Fruit fly (Drosophila melanogaster) whole organism, embryonic: Measurements from ENCODE around the gene CG15449.

Experiments used
- Atf6 ChIP-seq: fragments of 200-800 bp; sonication (Bioruptor generic); IDR thresholded peaks from 2 replicates; pipeline ENCODE4 v1.3.6; 2022; ENCODE audit warnings: missing biosample characterization, missing genetic modification characterization
- BEAF-32 ChIP-seq: fragments of 200-800 bp; sonication (Bioruptor generic); optimal IDR thresholded peaks from 3 replicates; lab custom pipeline; 2017; ENCODE audit warnings: missing biosample characterization, missing genetic modification characterization, mild to moderate bottlenecking, moderate library complexity, missing genetic modification reagents
- Bdp1 ChIP-seq: fragments of 200-800 bp; sonication (Bioruptor generic); optimal IDR thresholded peaks from 3 replicates; lab custom pipeline; 2016; ENCODE audit warnings: missing biosample characterization, missing genetic modification characterization
- CG10462 ChIP-seq: fragments of 200-800 bp; sonication (Bioruptor generic); optimal IDR thresholded peaks from 2 replicates; lab custom pipeline; 2016; ENCODE audit warnings: missing biosample characterization, missing genetic modification characterization
- CG10979 ChIP-seq: fragments of 200-800 bp; sonication (Bioruptor generic); optimal IDR thresholded peaks from 2 replicates; lab custom pipeline; 2018; ENCODE audit warnings: missing biosample characterization, mild to moderate bottlenecking, missing genetic modification characterization, moderate library complexity
- CG12071 ChIP-seq: fragments of 200-800 bp; sonication (Bioruptor generic); optimal IDR thresholded peaks from 3 replicates; lab custom pipeline; 2018; ENCODE audit warnings: missing biosample characterization, mild to moderate bottlenecking, missing genetic modification characterization
- CG12299 ChIP-seq: fragments of 200-800 bp; sonication (Bioruptor generic); optimal IDR thresholded peaks from 2 replicates; lab custom pipeline; 2018; ENCODE audit warnings: missing biosample characterization, mild to moderate bottlenecking, missing genetic modification characterization
- CG12942 ChIP-seq: fragments of 200-800 bp; sonication (Bioruptor generic); optimal IDR thresholded peaks from 3 replicates; lab custom pipeline; 2016; ENCODE audit warnings: missing biosample characterization, missing genetic modification characterization
- CG1647 ChIP-seq: fragments of 200-800 bp; sonication (Bioruptor generic); optimal IDR thresholded peaks from 3 replicates; lab custom pipeline; 2016; ENCODE audit warnings: missing biosample characterization, missing genetic modification characterization
- CG17829 ChIP-seq: fragments of 200-800 bp; optimal IDR thresholded peaks from 2 replicates; lab custom pipeline; 2019; ENCODE audit warnings: missing biosample characterization, mild to moderate bottlenecking, missing genetic modification characterization, moderate library complexity
- CG18764 ChIP-seq: fragments of 200-800 bp; sonication (Bioruptor generic); optimal IDR thresholded peaks from 3 replicates; lab custom pipeline; 2016; ENCODE audit warnings: missing biosample characterization, missing genetic modification characterization
- CG2875 ChIP-seq: fragments of 200-800 bp; sonication (Bioruptor generic); optimal IDR thresholded peaks from 2 replicates; lab custom pipeline; 2017; ENCODE audit warnings: missing biosample characterization, mild to moderate bottlenecking, missing genetic modification characterization, missing genetic modification reagents
- CG6254 ChIP-seq: fragments of 200-800 bp; sonication (Bioruptor generic); optimal IDR thresholded peaks from 3 replicates; lab custom pipeline; 2017; ENCODE audit warnings: mild to moderate bottlenecking, missing biosample characterization, missing genetic modification reagents, missing genetic modification characterization
- CG6791 ChIP-seq: fragments of 200-800 bp; sonication (Bioruptor generic); IDR thresholded peaks from 3 replicates; pipeline ENCODE4 v1.3.6; 2022; ENCODE audit warnings: missing biosample characterization, missing genetic modification characterization; ENCODE audit not compliant: partially characterized antibody
- CG7271 ChIP-seq: fragments of 200-800 bp; sonication (Bioruptor generic); optimal IDR thresholded peaks from 2 replicates; lab custom pipeline; 2018; ENCODE audit warnings: missing biosample characterization, mild to moderate bottlenecking, missing genetic modification characterization, moderate library complexity
- CG7839 ChIP-seq: fragments of 200-800 bp; sonication (Bioruptor generic); optimal IDR thresholded peaks from 3 replicates; lab custom pipeline; 2018; ENCODE audit warnings: missing biosample characterization, mild to moderate bottlenecking, missing genetic modification characterization, moderate library complexity
- CG7987 ChIP-seq: fragments of 200-800 bp; sonication (Bioruptor generic); optimal IDR thresholded peaks from 2 replicates; lab custom pipeline; 2018; ENCODE audit warnings: missing biosample characterization, mild to moderate bottlenecking, missing genetic modification characterization, moderate library complexity
- CG9437 ChIP-seq: fragments of 200-800 bp; sonication (Bioruptor generic); optimal IDR thresholded peaks from 2 replicates; lab custom pipeline; 2018; ENCODE audit warnings: missing biosample characterization, mild to moderate bottlenecking, missing genetic modification characterization
- CG9817 ChIP-seq: fragments of 200-800 bp; sonication (Bioruptor generic); optimal IDR thresholded peaks from 2 replicates; lab custom pipeline; 2018; ENCODE audit warnings: missing biosample characterization, mild to moderate bottlenecking, missing genetic modification characterization, moderate library complexity
- CrebB ChIP-seq: fragments of 200-800 bp; sonication (Bioruptor generic); optimal IDR thresholded peaks from 3 replicates; lab custom pipeline; 2018; ENCODE audit warnings: missing biosample characterization, mild to moderate bottlenecking, missing genetic modification characterization
- Dip2 ChIP-seq: fragments of 200-800 bp; sonication (Bioruptor generic); IDR thresholded peaks from 2 replicates; pipeline ENCODE4 v1.3.6; 2022; ENCODE audit warnings: missing biosample characterization, missing genetic modification characterization
- Doc2 ChIP-seq: fragments of 200-800 bp; sonication (Bioruptor generic); IDR thresholded peaks from 2 replicates; pipeline ENCODE4 v1.3.6; 2022; ENCODE audit warnings: missing biosample characterization, missing genetic modification characterization
- E2f1 ChIP-seq: fragments of 200-800 bp; sonication (Bioruptor generic); IDR thresholded peaks from 2 replicates; pipeline ENCODE4 v1.3.6; 2022; ENCODE audit warnings: missing biosample characterization, missing genetic modification characterization
- GATAe ChIP-seq: fragments of 200-800 bp; sonication (Bioruptor generic); conservative IDR thresholded peaks from 2 replicates; pipeline ENCODE4 v1.3.6; 2022; ENCODE audit warnings: missing biosample characterization, missing genetic modification characterization
- H15 ChIP-seq: fragments of 200-800 bp; sonication (Bioruptor generic); IDR thresholded peaks from 3 replicates; pipeline ENCODE4 v1.3.6; 2022; ENCODE audit warnings: missing biosample characterization, missing genetic modification characterization
- H2.0 ChIP-seq: fragments of 200-800 bp; sonication (Bioruptor generic); IDR thresholded peaks from 2 replicates; pipeline ENCODE4 v1.3.6; 2022; ENCODE audit warnings: missing biosample characterization, missing genetic modification characterization
- Hmr ChIP-seq: fragments of 200-800 bp; sonication (Bioruptor generic); optimal IDR thresholded peaks from 3 replicates; lab custom pipeline; 2017; ENCODE audit warnings: mild to moderate bottlenecking, missing biosample characterization, missing genetic modification reagents, missing genetic modification characterization
- Hmx ChIP-seq: fragments of 200-800 bp; sonication (Bioruptor generic); optimal IDR thresholded peaks from 2 replicates; lab custom pipeline; 2016; ENCODE audit warnings: missing biosample characterization, missing genetic modification characterization
- Neu2 ChIP-seq: fragments of 200-800 bp; sonication (Bioruptor generic); optimal IDR thresholded peaks from 3 replicates; lab custom pipeline; 2016; ENCODE audit warnings: missing biosample characterization, missing genetic modification characterization, borderline replicate concordance
- Oli ChIP-seq: fragments of 200-800 bp; sonication (Bioruptor generic); optimal IDR thresholded peaks from 2 replicates; lab custom pipeline; 2018; ENCODE audit warnings: missing biosample characterization, mild to moderate bottlenecking, missing genetic modification characterization, moderate library complexity
- PHDP ChIP-seq: fragments of 200-800 bp; sonication (Bioruptor generic); optimal IDR thresholded peaks from 3 replicates; lab custom pipeline; 2018; ENCODE audit warnings: missing biosample characterization, mild to moderate bottlenecking, missing genetic modification characterization, moderate library complexity
- Stat92E ChIP-seq, 3 experiments: fragments of >200 bp in 2 of 3; fragments of 200-800 bp in 1 of 3; sonication (Bioruptor generic) in 1 of 3; optimal IDR thresholded peaks; 2 replicates each; lab custom pipeline; 2017 to 2019; ENCODE audit warnings: missing biosample characterization in 3 of 3, missing genetic modification characterization in 3 of 3, mild to moderate bottlenecking in 1 of 3, moderate library complexity in 1 of 3
- Taf1 ChIP-seq: fragments of 200-800 bp; sonication (Bioruptor generic); IDR thresholded peaks from 2 replicates; pipeline ENCODE4 v1.3.6; 2022; ENCODE audit warnings: missing biosample characterization, missing genetic modification characterization
- Tbp ChIP-seq: fragments of >200 bp; optimal IDR thresholded peaks from 2 replicates; lab custom pipeline; 2018; ENCODE audit warnings: missing biosample characterization, missing genetic modification characterization
- al ChIP-seq: fragments of 200-800 bp; sonication (Bioruptor generic); IDR thresholded peaks from 2 replicates; pipeline ENCODE4 v1.3.6; 2022; ENCODE audit warnings: missing biosample characterization, missing genetic modification characterization
- ase ChIP-seq: fragments of 200-800 bp; sonication (Bioruptor generic); IDR thresholded peaks from 3 replicates; pipeline ENCODE4 v1.3.6; 2022; ENCODE audit warnings: missing biosample characterization, missing genetic modification characterization
- bsh ChIP-seq, 2 experiments: fragments of 200-800 bp; sonication (Bioruptor generic); optimal IDR thresholded peaks; 2 replicates each; lab custom pipeline; 2017 to 2018; ENCODE audit warnings: mild to moderate bottlenecking in 2 of 2, missing biosample characterization in 2 of 2, missing genetic modification characterization in 2 of 2, moderate library complexity in 1 of 2
- cato ChIP-seq: fragments of 200-800 bp; sonication (Bioruptor generic); optimal IDR thresholded peaks from 2 replicates; lab custom pipeline; 2016; ENCODE audit warnings: missing biosample characterization, missing genetic modification characterization, borderline replicate concordance
- corto ChIP-seq: fragments of 200-800 bp; sonication (Bioruptor generic); optimal IDR thresholded peaks from 2 replicates; lab custom pipeline; 2016; ENCODE audit warnings: missing biosample characterization, mild to moderate bottlenecking, missing genetic modification characterization, moderate library complexity
- fd64A ChIP-seq: fragments of 200-800 bp; sonication (Bioruptor generic); optimal IDR thresholded peaks from 3 replicates; lab custom pipeline; 2018; ENCODE audit warnings: missing biosample characterization, mild to moderate bottlenecking, missing genetic modification characterization
- gsb-n ChIP-seq: fragments of 200-800 bp; sonication (Bioruptor generic); optimal IDR thresholded peaks from 3 replicates; lab custom pipeline; 2018; ENCODE audit warnings: missing biosample characterization, mild to moderate bottlenecking, missing genetic modification characterization
- jigr1 ChIP-seq: fragments of 200-800 bp; sonication (Bioruptor generic); IDR thresholded peaks from 3 replicates; pipeline ENCODE4 v1.3.6; 2022; ENCODE audit warnings: missing biosample characterization, missing genetic modification characterization
- lmd ChIP-seq: fragments of 200-800 bp; sonication (Bioruptor generic); IDR thresholded peaks from 2 replicates; pipeline ENCODE4 v1.3.6; 2022; ENCODE audit warnings: missing biosample characterization, missing genetic modification characterization
- psq ChIP-seq: fragments of 200-800 bp; sonication (Bioruptor generic); optimal IDR thresholded peaks from 2 replicates; lab custom pipeline; 2017; ENCODE audit warnings: missing biosample characterization, missing genetic modification characterization
- ro ChIP-seq: fragments of 200-800 bp; sonication (Bioruptor generic); IDR thresholded peaks from 2 replicates; pipeline ENCODE4 v1.3.6; 2022; ENCODE audit warnings: missing biosample characterization, missing genetic modification characterization
- sc ChIP-seq, 3 experiments: fragments of >200 bp in 2 of 3; fragments of 200-800 bp in 1 of 3; sonication (Bioruptor generic) in 1 of 3; optimal IDR thresholded peaks; 2 replicates in 2 of 3; 3 replicates in 1 of 3; lab custom pipeline; 2017; ENCODE audit warnings: mild to moderate bottlenecking in 1 of 3, missing biosample characterization in 1 of 3, missing genetic modification characterization in 1 of 3, missing genetic modification reagents in 1 of 3
- tin ChIP-seq: fragments of 200-800 bp; sonication (Bioruptor generic); optimal IDR thresholded peaks from 3 replicates; lab custom pipeline; 2016; ENCODE audit warnings: missing biosample characterization, missing genetic modification characterization
- tio ChIP-seq: fragments of 200-800 bp; sonication (Bioruptor generic); optimal IDR thresholded peaks from 2 replicates; lab custom pipeline; 2017; ENCODE audit warnings: missing biosample characterization, missing genetic modification characterization, inconsistent platforms
- toy ChIP-seq: fragments of 200-800 bp; sonication (Bioruptor generic); IDR thresholded peaks from 2 replicates; pipeline ENCODE4 v1.3.6; 2022; ENCODE audit warnings: missing biosample characterization, missing genetic modification characterization
- zfh1 ChIP-seq: fragments of 200-800 bp; sonication (Bioruptor generic); IDR thresholded peaks from 3 replicates; pipeline ENCODE4 v1.3.6; 2022; ENCODE audit warnings: missing biosample characterization, missing genetic modification characterization

CG15449 gene

dm6 chrX:21045448-21045941 is 5.1 kb upstream of the CG15449 start:
- TF ChIP-seq Hmx (GFP tag; lab: Kevin White, UChicago) (no peak), Stat92E (GFP tag; optimal IDR thresholded peaks at IDR 0.05; lab: Kevin White, UChicago) (no peak), tio (GFP tag; lab: Kevin White, UChicago) (no peak), CG12071 (GFP tag; lab: Kevin White, UChicago) (no peak), CrebB (tag; lab: Kevin White, UChicago) (no peak), CG6791 (GFP tag; lab: Robert Waterston, UW) (no peak), CG9817 (tag; lab: Kevin White, UChicago) (no peak), sc (optimal IDR thresholded peaks at IDR 0.05; lab: Kevin White, UChicago) (no peak), sc (GFP tag; optimal IDR thresholded peaks at IDR 0.05; lab: Kevin White, UChicago) (no peak), CG1647 (no peak), Dip2 (GFP tag; lab: Robert Waterston, UW) (no peak), psq (GFP tag; lab: Kevin White, UChicago) (no peak), E2f1 (GFP tag; lab: Robert Waterston, UW) (peak; percentile 24; the same call in 1 of the 2 replicates), Neu2 (GFP tag; lab: Kevin White, UChicago) (no peak), CG12942 (no peak), Oli (no peak), ase (GFP tag; lab: Robert Waterston, UW) (no peak), Hmr (GFP tag; lab: Kevin White, UChicago) (no peak), CG7839 (tag; lab: Kevin White, UChicago) (peak; percentile 50), CG17829 (tag; lab: Kevin White, UChicago) (peak; percentile 31), CG2875 (GFP tag; lab: Kevin White, UChicago) (peak; percentile 3), tin (GFP tag; lab: Kevin White, UChicago) (no peak), Bdp1 (no peak), CG7987 (peak; percentile 35), CG18764 (GFP tag; lab: Kevin White, UChicago) (no peak), CG12299 (tag; lab: Kevin White, UChicago) (no peak), PHDP (tag; lab: Kevin White, UChicago) (peak; percentile 44), CG6254 (GFP tag; lab: Kevin White, UChicago) (peak; percentile 18), lmd (GFP tag; lab: Robert Waterston, UW) (no peak), CG10462 (GFP tag; lab: Kevin White, UChicago) (no peak), Doc2 (GFP tag; lab: Robert Waterston, UW) (no peak), CG7271 (tag; lab: Kevin White, UChicago) (no peak), H2.0 (GFP tag; lab: Robert Waterston, UW) (no peak), zfh1 (0 out of 3 replicates have a peak, but pooled peaks have one; percentile 3), gsb-n (tag; lab: Kevin White, UChicago) (peak; percentile 36), bsh (GFP tag; optimal IDR thresholded peaks at IDR 0.05; lab: Kevin White, UChicago) (peak; percentile 46 to 72), fd64A (GFP tag; lab: Kevin White, UChicago) (no peak), CG9437 (GFP tag; lab: Kevin White, UChicago) (no peak), cato (GFP tag; lab: Kevin White, UChicago) (no peak), CG10979 (tag; lab: Kevin White, UChicago) (peak; percentile 64), Atf6 (GFP tag; lab: Robert Waterston, UW) (peak; percentile 17; the same call in 1 of the 2 replicates), al (GFP tag; lab: Robert Waterston, UW) (no peak), jigr1 (GFP tag; lab: Robert Waterston, UW) (no peak), Taf1 (GFP tag; lab: Robert Waterston, UW) (no peak), BEAF-32 (GFP tag; lab: Kevin White, UChicago) (no peak), GATAe (GFP tag; lab: Robert Waterston, UW) (no peak), H15 (GFP tag; lab: Robert Waterston, UW) (no peak), corto (GFP tag; lab: Kevin White, UChicago) (no peak), toy (GFP tag; lab: Robert Waterston, UW) (no peak), ro (GFP tag; lab: Robert Waterston, UW) (no peak), Tbp (GFP tag; lab: Kevin White, UChicago) (no peak)
